Worm (Caenorhabditis elegans) whole organism, L4 larva: ENCODE measurements around the gene aakg-1.
A peak's percentile ranks its signal among the peaks of the same experiment; 100 is the strongest.

Experiments used
- Y5F2A.4 ChIP-seq: fragments of 200-800 bp; sonication (Bioruptor generic); optimal IDR thresholded peaks from 2 replicates; lab custom pipeline; 2018; ENCODE audit warnings: mild to moderate bottlenecking, missing genetic modification characterization, missing compliant biosample characterization
- aha-1 ChIP-seq: fragments of 150-350 bp; peaks from one replicate; lab custom pipeline; 2014; ENCODE audit warnings: missing biosample characterization, missing genetic modification characterization
- ama-1 ChIP-seq: fragments of 150-350 bp; optimal IDR thresholded peaks from 2 replicates; lab custom pipeline; 2014; ENCODE audit warnings: inconsistent platforms, mixed read lengths
- hlh-11 ChIP-seq: fragments of 200-800 bp; sonication (Bioruptor generic); optimal IDR thresholded peaks from 2 replicates; lab custom pipeline; 2018; ENCODE audit warnings: mild to moderate bottlenecking, missing genetic modification characterization, missing compliant biosample characterization
- lin-39 ChIP-seq: fragments of 150-350 bp; optimal IDR thresholded peaks from 2 replicates; lab custom pipeline; 2014; ENCODE audit warnings: missing biosample characterization, missing genetic modification reagents, missing genetic modification characterization
- nhr-76 ChIP-seq: fragments of 150-350 bp; optimal IDR thresholded peaks from 2 replicates; lab custom pipeline; 2014; ENCODE audit warnings: missing biosample characterization, missing genetic modification characterization
- pqm-1 ChIP-seq: sonication (generic microtip); optimal IDR thresholded peaks from 2 replicates; lab custom pipeline; 2017; ENCODE audit warnings: missing biosample characterization, missing genetic modification characterization
- saeg-2 ChIP-seq: fragments of 200-800 bp; sonication (Bioruptor generic); IDR thresholded peaks from 2 replicates; pipeline ENCODE4 v1.3.6; 2022; ENCODE audit warnings: missing genetic modification reagents, missing genetic modification characterization, missing compliant biosample characterization
- zag-1 ChIP-seq: fragments of 150-350 bp; optimal IDR thresholded peaks from 2 replicates; lab custom pipeline; 2014; ENCODE audit warnings: missing biosample characterization, missing genetic modification characterization

ce11 chrIII:12591923-12592322 is 16.7 kb upstream of the aakg-1 start:
- TF ChIP-seq lin-39 (tag; lab: Kevin White, UChicago) (no peak), saeg-2 (GFP tag; lab: Robert Waterston, UW) (no peak), aha-1 (tag; lab: Kevin White, UChicago) (peak; percentile 91), nhr-76 (tag; lab: Kevin White, UChicago) (no peak), pqm-1 (tag; lab: Kevin White, UChicago) (no peak), ama-1 (lab: Kevin White, UChicago) (no peak), hlh-11 (tag; lab: Kevin White, UChicago) (no peak), Y5F2A.4 (no peak), zag-1 (no peak)
